Worm (Caenorhabditis elegans) whole organism, L2 larva: Measurements from ENCODE around the gene pdhk-2.

Experiments
- C34F6.9 ChIP-seq: fragments of 150-350 bp; optimal IDR thresholded peaks from 2 replicates; lab custom pipeline; 2014; ENCODE audit warnings: missing biosample characterization, missing genetic modification characterization
- F13H6.1 ChIP-seq: sonication (generic microtip); optimal IDR thresholded peaks from 2 replicates; lab custom pipeline; 2016; ENCODE audit warnings: missing genetic modification characterization, missing compliant biosample characterization
- R02D3.7 ChIP-seq: fragments of 150-350 bp; optimal IDR thresholded peaks from 2 replicates; lab custom pipeline; 2014; ENCODE audit warnings: missing biosample characterization, missing genetic modification characterization
- Y55F3AM.14 ChIP-seq: fragments of 200-800 bp; sonication (Bioruptor generic); optimal IDR thresholded peaks from 2 replicates; lab custom pipeline; 2018; ENCODE audit warnings: mild to moderate bottlenecking, missing genetic modification characterization, missing compliant biosample characterization
- ZK546.5 ChIP-seq: sonication (generic microtip); optimal IDR thresholded peaks from 2 replicates; lab custom pipeline; 2017; ENCODE audit warnings: missing biosample characterization, missing genetic modification characterization
- alr-1 ChIP-seq: fragments of 150-350 bp; optimal IDR thresholded peaks from 2 replicates; lab custom pipeline; 2014; ENCODE audit warnings: missing biosample characterization, missing genetic modification characterization
- aly-2 ChIP-seq: fragments of 150-350 bp; optimal IDR thresholded peaks from 2 replicates; lab custom pipeline; 2014; ENCODE audit warnings: missing biosample characterization, missing genetic modification characterization
- ama-1 ChIP-seq: fragments of 150-350 bp; optimal IDR thresholded peaks from 2 replicates; lab custom pipeline; 2018; ENCODE audit warnings: inconsistent platforms
- blmp-1 ChIP-seq: sonication (generic microtip); optimal IDR thresholded peaks from 2 replicates; lab custom pipeline; 2017; ENCODE audit warnings: missing genetic modification characterization, mild to moderate bottlenecking, missing compliant biosample characterization, antibody characterized with exemption, moderate library complexity; ENCODE audit not compliant: insufficient read depth
- ceh-16 ChIP-seq: fragments of 150-350 bp; optimal IDR thresholded peaks from 2 replicates; lab custom pipeline; 2014; ENCODE audit warnings: missing biosample characterization, missing genetic modification characterization
- egl-27 ChIP-seq: sonication (generic microtip); optimal IDR thresholded peaks from 3 replicates; lab custom pipeline; 2017; ENCODE audit warnings: missing biosample characterization, missing genetic modification reagents, missing genetic modification characterization
- elt-1 ChIP-seq: fragments of 150-350 bp; optimal IDR thresholded peaks from 2 replicates; lab custom pipeline; 2014; ENCODE audit warnings: missing biosample characterization, missing genetic modification characterization
- elt-3 ChIP-seq: sonication (generic microtip); optimal IDR thresholded peaks from 2 replicates; lab custom pipeline; 2017; ENCODE audit warnings: missing biosample characterization, missing genetic modification characterization
- fos-1 ChIP-seq: fragments of 150-350 bp; optimal IDR thresholded peaks from 2 replicates; lab custom pipeline; 2014; ENCODE audit warnings: missing biosample characterization, missing genetic modification characterization
- gmeb-1 ChIP-seq: fragments of 150-350 bp; optimal IDR thresholded peaks from 2 replicates; lab custom pipeline; 2014; ENCODE audit warnings: missing biosample characterization, missing genetic modification characterization
- lin-11 ChIP-seq: fragments of 150-350 bp; sonication (generic microtip); optimal IDR thresholded peaks from 2 replicates; lab custom pipeline; 2014; ENCODE audit warnings: missing biosample characterization, missing genetic modification characterization, inconsistent platforms, mixed read lengths
- lin-13 ChIP-seq: fragments of 150-350 bp; optimal IDR thresholded peaks from 2 replicates; lab custom pipeline; 2014; ENCODE audit warnings: missing biosample characterization, missing genetic modification reagents, missing genetic modification characterization
- lsy-2 ChIP-seq, 2 experiments: fragments of 150-350 bp in 1 of 2; sonication (generic microtip) in 1 of 2; optimal IDR thresholded peaks; 2 replicates each; lab custom pipeline; 2014 to 2017; ENCODE audit warnings: missing biosample characterization in 2 of 2, missing genetic modification characterization in 2 of 2
- mab-5 ChIP-seq: fragments of 150-350 bp; optimal IDR thresholded peaks from 2 replicates; lab custom pipeline; 2014; ENCODE audit warnings: missing biosample characterization, missing genetic modification characterization
- nhr-10 ChIP-seq: sonication (generic microtip); optimal IDR thresholded peaks from 2 replicates; lab custom pipeline; 2017; ENCODE audit warnings: missing biosample characterization, missing genetic modification characterization
- nhr-21 ChIP-seq: fragments of 150-350 bp; optimal IDR thresholded peaks from 2 replicates; lab custom pipeline; 2014; ENCODE audit warnings: missing biosample characterization, missing genetic modification characterization
- nhr-23 ChIP-seq: fragments of 150-350 bp; optimal IDR thresholded peaks from 2 replicates; lab custom pipeline; 2014; ENCODE audit warnings: missing biosample characterization, missing genetic modification reagents, missing genetic modification characterization
- nhr-237 ChIP-seq: fragments of 150-350 bp; optimal IDR thresholded peaks from 2 replicates; lab custom pipeline; 2014; ENCODE audit warnings: missing biosample characterization, missing genetic modification characterization
- nhr-6 ChIP-seq: fragments of 150-350 bp; optimal IDR thresholded peaks from 2 replicates; lab custom pipeline; 2014; ENCODE audit warnings: missing biosample characterization, missing genetic modification characterization
- nhr-77 ChIP-seq: fragments of 150-350 bp; optimal IDR thresholded peaks from 2 replicates; lab custom pipeline; 2014; ENCODE audit warnings: missing biosample characterization, missing genetic modification characterization
- skn-1 ChIP-seq: sonication (generic microtip); optimal IDR thresholded peaks from 2 replicates; lab custom pipeline; 2017; ENCODE audit warnings: missing biosample characterization, missing genetic modification characterization
- sma-3 ChIP-seq: sonication (generic microtip); optimal IDR thresholded peaks from 2 replicates; lab custom pipeline; 2016; ENCODE audit warnings: missing genetic modification reagents, missing genetic modification characterization, missing compliant biosample characterization
- snpc-4 ChIP-seq: fragments of 150-350 bp; optimal IDR thresholded peaks from 2 replicates; lab custom pipeline; 2014; ENCODE audit warnings: missing biosample characterization, missing genetic modification characterization
- unc-39 ChIP-seq: fragments of 150-350 bp; optimal IDR thresholded peaks from 2 replicates; lab custom pipeline; 2014; ENCODE audit warnings: missing biosample characterization, missing genetic modification characterization
- unc-55 ChIP-seq: fragments of 150-350 bp; sonication (generic microtip); optimal IDR thresholded peaks from 3 replicates; lab custom pipeline; 2014; ENCODE audit warnings: missing biosample characterization, missing genetic modification reagents, missing genetic modification characterization
- zag-1 ChIP-seq: fragments of 150-350 bp; optimal IDR thresholded peaks from 2 replicates; lab custom pipeline; 2014; ENCODE audit warnings: missing biosample characterization, missing genetic modification characterization
- ztf-1 ChIP-seq: fragments of 200-800 bp; sonication (Bioruptor generic); conservative IDR thresholded peaks from 2 replicates; pipeline ENCODE4 v1.3.6; 2022; ENCODE audit warnings: missing genetic modification characterization, missing compliant biosample characterization
- ztf-4 ChIP-seq: fragments of 150-350 bp; optimal IDR thresholded peaks from 2 replicates; lab custom pipeline; 2014; ENCODE audit warnings: missing biosample characterization, missing genetic modification characterization

Gene pdhk-2

DNA sequence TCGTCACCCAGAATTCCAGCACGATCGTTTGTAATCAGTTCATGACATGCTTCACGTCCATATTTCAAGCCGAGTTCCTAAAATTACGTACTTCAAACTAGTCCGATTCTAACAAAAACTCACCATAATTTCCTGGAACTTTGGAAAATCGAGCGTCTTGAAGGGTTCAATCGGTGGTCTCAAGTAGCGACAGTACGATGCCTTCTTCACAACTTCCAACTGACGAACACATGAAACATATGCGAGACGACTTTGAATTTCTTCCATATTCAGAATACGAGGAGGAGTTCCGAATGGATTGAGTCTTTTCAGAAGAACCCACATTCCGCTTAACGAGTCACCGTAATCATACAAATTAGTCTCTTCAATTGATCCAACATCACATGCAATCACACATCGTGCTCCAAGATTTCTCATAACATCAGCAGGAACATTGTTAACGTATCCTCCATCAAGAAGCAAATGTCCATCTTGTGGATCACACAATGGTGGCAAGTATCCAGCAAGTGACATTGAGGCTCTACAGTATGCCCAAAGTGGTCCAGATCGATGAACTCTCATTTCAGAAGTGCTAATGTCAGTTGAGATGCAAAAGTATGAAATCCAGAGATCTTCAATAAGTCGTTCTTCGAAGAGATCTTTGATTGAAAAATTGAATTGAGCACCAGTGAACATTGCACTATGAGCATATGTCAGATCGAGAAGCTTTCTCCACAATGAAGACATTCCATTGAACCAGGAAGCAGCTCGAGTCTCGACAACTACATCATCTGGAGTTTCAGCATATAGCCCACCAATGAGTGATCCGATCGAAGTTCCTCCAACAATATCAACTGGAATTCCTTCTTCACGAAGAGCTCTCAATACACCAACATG lies 15.0 kb downstream of the pdhk-2 start:
- TF ChIP-seq ceh-16 (tag; lab: Kevin White, UChicago) (no peak), sma-3 (GFP tag; lab: Kevin White, UChicago) (no peak), zag-1 (tag; lab: Kevin White, UChicago) (no peak), nhr-6 (tag; lab: Kevin White, UChicago) (no peak), snpc-4 (tag; lab: Kevin White, UChicago) (no peak), ztf-1 (GFP tag; lab: Robert Waterston, UW) (no peak), egl-27 (tag; lab: Kevin White, UChicago) (no peak), ztf-4 (tag; lab: Kevin White, UChicago) (no peak), mab-5 (tag; lab: Kevin White, UChicago) (no peak), ama-1 (no peak), skn-1 (tag; lab: Kevin White, UChicago) (no peak), elt-1 (no peak), gmeb-1 (no peak), unc-55 (no peak), lin-11 (no peak), nhr-77 (tag; lab: Kevin White, UChicago) (no peak), F13H6.1 (tag; lab: Kevin White, UChicago) (no peak), nhr-21 (no peak), C34F6.9 (tag; lab: Kevin White, UChicago) (no peak), nhr-23 (tag; lab: Kevin White, UChicago) (no peak)

DNA sequence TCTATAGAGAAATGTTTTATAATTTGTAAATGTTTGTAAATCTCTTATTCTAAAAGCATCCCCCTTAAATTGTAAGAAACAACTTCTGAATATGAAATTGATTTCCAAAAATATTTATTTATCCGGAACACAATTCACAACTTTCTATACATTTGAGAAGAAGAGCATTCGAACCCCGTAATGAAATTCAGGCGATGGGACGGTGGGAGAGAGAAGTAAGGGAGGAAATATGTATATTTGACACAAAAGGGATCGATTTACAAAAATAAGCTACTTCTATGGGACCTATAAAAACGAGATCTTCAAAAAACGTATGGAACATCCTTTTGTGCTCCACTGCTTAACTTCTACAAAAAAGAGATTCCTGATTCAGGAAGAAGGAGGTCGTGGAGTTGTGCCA lies 16.0 kb downstream of the pdhk-2 start:
- TF ChIP-seq lin-11 = no peak
- TF ChIP-seq elt-1 = no peak
- TF ChIP-seq ama-1 = no peak
- TF ChIP-seq elt-3 (tag; lab: Kevin White, UChicago) = no peak
- no peak for TF ChIP-seq Y55F3AM.14 (GFP tag; lab: Kevin White, UChicago)
- TF ChIP-seq fos-1 (tag; lab: Kevin White, UChicago) = no peak
- no peak for TF ChIP-seq nhr-6 (tag; lab: Kevin White, UChicago)
- TF ChIP-seq nhr-10 (tag; lab: Kevin White, UChicago) = no peak
- no peak for TF ChIP-seq nhr-21
- no peak for TF ChIP-seq unc-39 (tag; lab: Kevin White, UChicago)
- TF ChIP-seq, all 48 proteins: peak for 0

DNA sequence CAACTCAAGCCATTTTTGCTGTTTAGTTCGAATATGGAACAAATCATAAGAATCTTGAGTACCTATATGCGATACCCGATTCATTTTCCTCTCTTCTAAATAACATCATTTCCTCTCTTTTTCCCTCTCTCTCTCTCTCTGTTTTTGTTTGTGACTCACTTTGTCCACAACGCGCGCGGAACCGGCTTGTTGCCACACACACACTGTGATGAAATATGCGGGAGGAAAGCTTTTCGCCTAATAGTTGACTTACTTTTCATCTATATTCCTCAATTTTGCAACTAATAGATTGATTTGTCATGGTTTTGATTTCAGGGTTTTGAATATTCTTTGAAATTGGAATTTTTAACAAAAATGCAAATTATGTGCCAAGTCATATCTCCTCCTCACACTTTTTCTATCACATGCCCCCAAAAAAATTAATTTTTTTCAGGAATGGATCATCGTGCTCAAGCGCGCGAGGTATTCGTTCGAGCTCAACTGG lies 21.4 kb downstream of the pdhk-2 start, which contains the start of gene hipr-1:
TSS of gene hipr-1 (plus strand) at position 434 of the 484 bp plus-strand sequence.
- TF ChIP-seq unc-55 = peak; percentile 12
- no peak for TF ChIP-seq lsy-2 (tag; optimal IDR thresholded peaks at IDR 0.05; lab: Kevin White, UChicago)
- TF ChIP-seq R02D3.7 (tag; lab: Kevin White, UChicago) = no peak
- no peak for TF ChIP-seq nhr-237
- no peak for TF ChIP-seq F13H6.1 (tag; lab: Kevin White, UChicago)
- peak; percentile 9 for TF ChIP-seq fos-1 (tag; lab: Kevin White, UChicago)
- no peak for TF ChIP-seq zag-1 (tag; lab: Kevin White, UChicago)
- TF ChIP-seq elt-1 = no peak
- TF ChIP-seq alr-1 (tag; lab: Kevin White, UChicago) = no peak
- TF ChIP-seq, all 48 proteins: peak for 2

DNA sequence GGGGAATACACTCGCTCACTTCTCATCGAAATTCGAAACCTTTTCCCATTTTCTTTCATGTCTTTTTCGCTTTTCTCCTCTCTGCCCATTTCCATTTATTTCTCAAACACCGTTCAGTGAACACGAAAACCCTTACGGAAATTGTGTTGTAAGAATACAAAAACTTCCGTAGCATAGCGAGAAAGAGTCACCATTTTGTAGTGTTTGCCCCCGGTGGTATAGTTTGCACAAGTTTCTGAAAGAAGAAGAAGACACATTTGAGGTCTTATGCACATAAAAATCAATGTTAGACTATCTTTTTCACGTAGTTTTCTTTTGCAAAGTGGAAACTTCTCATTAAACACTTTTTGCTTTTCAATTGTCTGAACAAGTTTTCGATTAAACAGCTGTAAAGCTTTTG lies 22.1 kb downstream of the pdhk-2 start:
- no peak for TF ChIP-seq ZK546.5 (tag; lab: Kevin White, UChicago)
- no peak for TF ChIP-seq aly-2 (tag; lab: Kevin White, UChicago)
- TF ChIP-seq lin-13 (GFP tag; lab: Kevin White, UChicago) = no peak
- no peak for TF ChIP-seq R02D3.7 (tag; lab: Kevin White, UChicago)
- no peak for TF ChIP-seq lsy-2 (tag; optimal IDR thresholded peaks at IDR 0.05; lab: Kevin White, UChicago)
- no peak for TF ChIP-seq blmp-1 (tag; lab: Kevin White, UChicago)
- no peak for TF ChIP-seq elt-3 (tag; lab: Kevin White, UChicago)
- no peak for TF ChIP-seq mab-5 (tag; lab: Kevin White, UChicago)
- no peak for TF ChIP-seq ceh-16 (tag; lab: Kevin White, UChicago)
- no peak for TF ChIP-seq elt-1
- no peak for TF ChIP-seq lin-11
- TF ChIP-seq nhr-77 (tag; lab: Kevin White, UChicago) = no peak
- TF ChIP-seq nhr-21 = no peak
